Worm (Caenorhabditis elegans): Measurements from ENCODE around the gene ndua-5.

DNA sequence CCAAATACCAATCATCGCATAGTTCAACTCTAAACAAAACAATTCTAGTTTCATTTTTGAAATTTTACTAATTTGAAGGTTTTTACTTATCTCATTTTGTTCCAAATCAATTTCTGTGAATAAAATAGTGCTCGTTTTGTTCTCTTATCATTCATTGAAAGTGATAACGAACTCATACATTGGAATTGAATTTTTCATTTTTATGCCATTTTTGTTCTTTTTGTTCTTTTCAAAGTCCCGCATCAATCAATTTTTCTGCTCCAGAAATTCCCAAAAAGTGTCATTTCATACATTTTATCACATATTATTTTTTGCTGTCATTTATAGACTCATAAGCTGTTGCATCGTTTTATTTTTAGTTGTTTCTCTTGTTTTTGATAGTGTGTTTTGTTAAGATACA lies 12.8 kb upstream of the ndua-5 start:
- TF ChIP-seq fos-1 (tag; optimal IDR thresholded peaks at IDR 0.05) (no peak), aha-1 (tag; optimal IDR thresholded peaks at IDR 0.05) (no peak), dpl-1 (GFP tag; optimal IDR thresholded peaks at IDR 0.05) (no peak), Y116A8C.19 (tag; optimal IDR thresholded peaks at IDR 0.05; ENCODE audit: borderline replicate concordance) (no peak), dsc-1 (tag; optimal IDR thresholded peaks at IDR 0.05) (no peak)

Measured in whole organism, L1 larva.